Fruit fly (Drosophila melanogaster) whole organism, embryonic: ENCODE results near the gene CG31445.

Experiments used
- Bgb ChIP-seq: fragments of 200-800 bp; sonication (Bioruptor generic); IDR thresholded peaks from 2 replicates; pipeline ENCODE4 v1.3.6; 2022; ENCODE audit warnings: missing biosample characterization, missing genetic modification characterization; ENCODE audit not compliant: partially characterized antibody
- Lpt ChIP-seq: fragments of >200 bp; optimal IDR thresholded peaks from 2 replicates; lab custom pipeline; 2018; ENCODE audit warnings: missing biosample characterization, missing genetic modification characterization
- cwo ChIP-seq: fragments of 200-800 bp; sonication (Bioruptor generic); optimal IDR thresholded peaks from 3 replicates; lab custom pipeline; 2017; ENCODE audit warnings: missing biosample characterization, missing genetic modification characterization, mild to moderate bottlenecking, moderate library complexity, missing genetic modification reagents

dm6 chr3R:29198299-29198698 is 46.3 kb downstream of the CG31445 start:
- no peak for TF ChIP-seq cwo
- TF ChIP-seq Lpt (GFP tag; lab: Kevin White, UChicago): no peak
- TF ChIP-seq Bgb (GFP tag; lab: Robert Waterston, UW): no peak
